Fruit fly (Drosophila melanogaster) whole organism, prepupa: ENCODE data around the gene RpL35A.
A peak's percentile ranks its signal among the peaks of the same experiment; 100 is the strongest.

ENCODE experiments used
- CG15336 ChIP-seq: fragments of 200-800 bp; sonication (Bioruptor generic); IDR thresholded peaks from 2 replicates; pipeline ENCODE4 v1.3.6; 2022; ENCODE audit warnings: missing biosample characterization, missing genetic modification characterization
- Eip78C ChIP-seq: fragments of 200-800 bp; sonication (Bioruptor generic); peaks from one replicate; lab custom pipeline; 2016; ENCODE audit warnings: missing biosample characterization, missing genetic modification characterization
- Ets21C ChIP-seq: fragments of 200-800 bp; sonication (Bioruptor generic); optimal IDR thresholded peaks from 3 replicates; lab custom pipeline; 2016; ENCODE audit warnings: missing biosample characterization, missing genetic modification characterization
- Sox15 ChIP-seq: fragments of 200-800 bp; sonication (Bioruptor generic); optimal IDR thresholded peaks from 3 replicates; lab custom pipeline; 2016; ENCODE audit warnings: missing biosample characterization, missing genetic modification characterization
- lz ChIP-seq: fragments of 200-800 bp; sonication (Bioruptor generic); optimal IDR thresholded peaks from 3 replicates; lab custom pipeline; 2016; ENCODE audit warnings: missing biosample characterization, missing genetic modification characterization

- TF ChIP-seq CG15336 (no peak), Ets21C (GFP tag; lab: Kevin White, UChicago) (no peak), Sox15 (GFP tag; lab: Kevin White, UChicago) (no peak), Eip78C (GFP tag; lab: Kevin White, UChicago) (peak; percentile 78), lz (GFP tag; lab: Kevin White, UChicago) (peak; percentile 16)
Observed at dm6 chr3R:5463199-5463949, 3.5 kb downstream of the RpL35A start.
